Worm (Caenorhabditis elegans) whole organism, L4/young adult: Measurements from ENCODE around the gene arx-2.

ENCODE experiments used
- W03F9.2 ChIP-seq: fragments of 150-350 bp; optimal IDR thresholded peaks from 2 replicates; lab custom pipeline; 2014; ENCODE audit warnings: missing biosample characterization, missing genetic modification characterization
- him-1 ChIP-seq: sonication (generic microtip); optimal IDR thresholded peaks from 2 replicates; lab custom pipeline; 2016; ENCODE audit warnings: missing genotype, missing genetic modification reagents, missing genetic modification characterization, missing compliant biosample characterization

DNA sequence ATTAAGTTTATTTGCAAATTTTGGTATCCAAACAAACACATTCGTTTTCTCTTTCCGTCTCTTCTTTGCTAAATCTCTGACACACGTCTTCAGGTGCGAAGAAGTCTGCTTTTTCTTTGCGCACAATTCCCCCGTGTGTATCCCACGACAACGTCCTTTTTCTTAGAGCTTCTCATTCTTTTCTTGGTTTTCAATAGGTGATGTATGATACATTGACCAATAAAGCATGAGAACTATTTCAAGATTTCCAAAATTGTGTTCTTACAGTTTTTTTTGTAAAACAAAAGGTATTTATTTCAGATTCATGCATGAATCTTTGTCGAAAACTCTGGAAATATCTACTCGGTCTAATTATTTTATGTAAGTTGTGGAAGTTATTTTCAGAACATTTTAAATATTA lies 48.4 kb downstream of the arx-2 start, which contains the start of gene B0024.15:
- TF ChIP-seq him-1 (tag; lab: Kevin White, UChicago) (no peak), W03F9.2 (tag; lab: Kevin White, UChicago) (no peak)
